Worm (Caenorhabditis elegans) whole organism, L4/young adult: ENCODE results near the gene mig-10.

Experiments used
- W03F9.2 ChIP-seq: fragments of 150-350 bp; optimal IDR thresholded peaks from 2 replicates; lab custom pipeline; 2014; ENCODE audit warnings: missing biosample characterization, missing genetic modification characterization
- dao-5 ChIP-seq: sonication (generic microtip); optimal IDR thresholded peaks from 2 replicates; lab custom pipeline; 2016; ENCODE audit warnings: missing genotype, missing genetic modification characterization, moderate library complexity, missing compliant biosample characterization

- TF ChIP-seq dao-5 (tag; lab: Kevin White, UChicago) (no peak), W03F9.2 (tag; lab: Kevin White, UChicago) (peak; percentile 80)
Measured at ce11 chrIII:8319100-8319499, 40.2 kb downstream of the mig-10 start, which contains the start of gene F10E9.11.
